Fruit fly (Drosophila melanogaster): Measurements from ENCODE around the gene CG1578.

CG1578 gene

DNA sequence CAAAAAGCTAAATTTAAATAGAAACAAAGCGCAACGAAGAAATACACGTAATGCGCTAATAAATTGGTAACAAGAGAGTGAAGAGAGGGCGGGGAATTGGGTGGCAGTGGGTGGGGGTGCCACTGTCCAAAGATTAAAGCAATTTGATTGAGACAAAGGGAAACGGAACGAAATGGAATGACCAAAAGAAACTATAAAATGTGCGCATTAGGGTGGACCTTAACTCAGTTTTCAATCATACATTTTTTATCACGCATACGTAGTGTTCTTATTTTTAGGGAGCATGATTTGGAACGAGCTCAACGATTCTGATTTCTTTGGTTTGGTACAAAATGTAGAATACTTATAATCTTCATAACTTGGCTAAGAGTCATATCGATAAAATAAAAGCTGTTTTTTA lies 5.6 kb upstream of the CG1578 start (continued):
- peak; percentile 7 for TF ChIP-seq CG2120 (GFP tag; optimal IDR thresholded peaks at IDR 0.05)
- TF ChIP-seq CG12071 (GFP tag; optimal IDR thresholded peaks at IDR 0.05): no peak
- peak; percentile 3 for TF ChIP-seq oc (tag; optimal IDR thresholded peaks at IDR 0.05)
- TF ChIP-seq CG1603 (tag; optimal IDR thresholded peaks at IDR 0.05): no peak
- TF ChIP-seq unpg (GFP tag; optimal IDR thresholded peaks at IDR 0.05): peak; percentile 26
- peak; percentile 20 for TF ChIP-seq CG12391 (tag; optimal IDR thresholded peaks at IDR 0.05)
- 0 out of 4 replicates have a peak, but pooled peaks have one; percentile 60 for TF ChIP-seq chinmo (GFP tag; IDR thresholded peaks at IDR 0.05; ENCODE audit: partially characterized antibody)
- TF ChIP-seq Trl (optimal IDR thresholded peaks at IDR 0.05): peak in 1 of 2 experiments; percentile 1
- no peak for TF ChIP-seq Trl (GFP tag; optimal IDR thresholded peaks at IDR 0.05)
- TF ChIP-seq grau (tag; optimal IDR thresholded peaks at IDR 0.05): peak; percentile 28
- no peak for TF ChIP-seq cad (GFP tag; optimal IDR thresholded peaks at IDR 0.05)
- peak; percentile 24 for TF ChIP-seq CG3281 (GFP tag; optimal IDR thresholded peaks at IDR 0.05)
- TF ChIP-seq CG15269 (tag; optimal IDR thresholded peaks at IDR 0.05): peak; percentile 27
- TF ChIP-seq Fer3 (tag; optimal IDR thresholded peaks at IDR 0.05): no peak
- TF ChIP-seq CG13296 (GFP tag; optimal IDR thresholded peaks at IDR 0.05): peak; percentile 13
- TF ChIP-seq Med (GFP tag): peak; percentile 74
- TF ChIP-seq crol (GFP tag; IDR thresholded peaks at IDR 0.05): peak; percentile 64
- TF ChIP-seq nom (GFP tag; optimal IDR thresholded peaks at IDR 0.05): peak; percentile 38
- no peak for TF ChIP-seq CG9797 (GFP tag; optimal IDR thresholded peaks at IDR 0.05)
- TF ChIP-seq Elba2 (GFP tag; optimal IDR thresholded peaks at IDR 0.05): no peak
- no peak for TF ChIP-seq stwl (tag; optimal IDR thresholded peaks at IDR 0.05)
- peak; percentile 26 for TF ChIP-seq CG13424 (tag; optimal IDR thresholded peaks at IDR 0.05)
- no peak for TF ChIP-seq gsb-n (tag; optimal IDR thresholded peaks at IDR 0.05)
- no peak for TF ChIP-seq hb (GFP tag; IDR thresholded peaks at IDR 0.05; ENCODE audit: partially characterized antibody)
- TF ChIP-seq so (GFP tag; IDR thresholded peaks at IDR 0.05): 0 out of 3 replicates have a peak, but pooled peaks have one; percentile 7
- peak; percentile 9 for TF ChIP-seq CG17829 (tag; optimal IDR thresholded peaks at IDR 0.05)

DNA sequence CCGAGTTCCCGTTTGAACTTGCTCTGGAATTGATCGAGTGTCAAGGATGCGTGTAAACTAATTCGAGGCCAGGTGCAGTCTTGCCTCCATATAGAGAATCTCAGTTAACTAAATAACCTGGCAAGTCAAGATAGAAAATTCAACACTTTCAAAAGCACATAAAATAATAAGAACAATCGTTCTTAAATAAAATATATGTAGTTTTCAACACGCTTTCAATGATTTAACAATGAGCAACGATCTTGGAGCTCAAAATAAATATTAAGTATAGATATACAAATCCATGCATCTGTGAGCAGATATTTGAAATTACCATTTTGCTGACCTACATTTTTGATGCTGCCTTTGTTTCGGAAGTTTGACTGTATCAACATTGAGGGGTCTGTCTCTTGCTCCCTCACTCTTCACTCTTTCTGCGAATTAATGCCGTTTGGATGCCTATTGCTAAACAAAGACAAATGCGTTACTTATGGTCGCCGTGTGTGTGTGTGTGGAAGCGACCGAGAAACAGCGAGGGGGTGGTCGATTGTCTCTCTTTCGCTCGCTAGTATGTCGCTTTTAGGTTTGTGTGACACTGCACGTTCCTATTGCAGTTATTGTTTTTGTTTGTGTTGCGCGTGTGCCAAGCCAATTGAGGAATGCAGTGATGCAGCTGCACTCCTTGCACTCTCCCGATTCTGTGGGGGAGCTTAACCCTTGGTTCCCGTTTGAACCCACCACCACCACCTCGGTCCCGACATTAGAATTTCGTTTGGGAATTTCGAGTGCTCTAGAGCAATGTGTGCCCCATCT lies 4.1 kb upstream of the CG1578 start:
- TF ChIP-seq Med (GFP tag): peak; percentile 73
- TF ChIP-seq CG8478 (optimal IDR thresholded peaks at IDR 0.05): no peak
- no peak for TF ChIP-seq prd (optimal IDR thresholded peaks at IDR 0.05)
- TF ChIP-seq prd (GFP tag; IDR thresholded peaks at IDR 0.05): 0 out of 3 replicates have a peak, but pooled peaks have one; percentile 11
- peak; percentile 47 for TF ChIP-seq CG4820 (GFP tag; optimal IDR thresholded peaks at IDR 0.05)
- TF ChIP-seq CG10209 (GFP tag; optimal IDR thresholded peaks at IDR 0.05): peak; percentile 5
- peak; percentile 46 for TF ChIP-seq CG11504 (tag; optimal IDR thresholded peaks at IDR 0.05)
- TF ChIP-seq CG2678 (tag; optimal IDR thresholded peaks at IDR 0.05): peak; percentile 50
- peak; percentile 41 for TF ChIP-seq CG15269 (tag; optimal IDR thresholded peaks at IDR 0.05)
- TF ChIP-seq CG17912 (GFP tag; optimal IDR thresholded peaks at IDR 0.05): no peak
- TF ChIP-seq zfh2 (GFP tag; optimal IDR thresholded peaks at IDR 0.05): no peak
- peak; percentile 21 for TF ChIP-seq pfk (GFP tag; optimal IDR thresholded peaks at IDR 0.05)
- no peak for TF ChIP-seq CG7357 (GFP tag; IDR thresholded peaks at IDR 0.05)
- peak; percentile 15 for TF ChIP-seq CG12659 (GFP tag; optimal IDR thresholded peaks at IDR 0.05)
- 0 out of 2 replicates have a peak, but pooled peaks have one; percentile 24 for TF ChIP-seq Rfx (GFP tag; IDR thresholded peaks at IDR 0.05)
- TF ChIP-seq Dip2 (GFP tag; IDR thresholded peaks at IDR 0.05): no peak
- TF ChIP-seq fd96Cb (tag; optimal IDR thresholded peaks at IDR 0.05): peak; percentile 7
- TF ChIP-seq CG34224 (GFP tag; IDR thresholded peaks at IDR 0.05; ENCODE audit: partially characterized antibody): no peak
- TF ChIP-seq Ptx1 (GFP tag; IDR thresholded peaks at IDR 0.05): peak; percentile 43; the same call in 1 of the 2 replicates
- no peak for TF ChIP-seq Doc3 (GFP tag; IDR thresholded peaks at IDR 0.05; ENCODE audit: partially characterized antibody)
- peak; percentile 5 for TF ChIP-seq Fer1 (GFP tag; optimal IDR thresholded peaks at IDR 0.05)
- TF ChIP-seq CG32532 (GFP tag; IDR thresholded peaks at IDR 0.05): peak; percentile 33; the same call in 1 of the 2 replicates
- peak; percentile 2 for TF ChIP-seq pho (GFP tag; optimal IDR thresholded peaks at IDR 0.05)
- peak; percentile 46 for TF ChIP-seq CG13424 (tag; optimal IDR thresholded peaks at IDR 0.05)
- peak; percentile 27 for TF ChIP-seq CG18599 (GFP tag; optimal IDR thresholded peaks at IDR 0.05)
- peak; percentile 11 for TF ChIP-seq CG2120 (GFP tag; optimal IDR thresholded peaks at IDR 0.05)

Data from whole organism, embryonic.